Fruit fly (Drosophila melanogaster): ENCODE data around the gene CG11722.

DNA sequence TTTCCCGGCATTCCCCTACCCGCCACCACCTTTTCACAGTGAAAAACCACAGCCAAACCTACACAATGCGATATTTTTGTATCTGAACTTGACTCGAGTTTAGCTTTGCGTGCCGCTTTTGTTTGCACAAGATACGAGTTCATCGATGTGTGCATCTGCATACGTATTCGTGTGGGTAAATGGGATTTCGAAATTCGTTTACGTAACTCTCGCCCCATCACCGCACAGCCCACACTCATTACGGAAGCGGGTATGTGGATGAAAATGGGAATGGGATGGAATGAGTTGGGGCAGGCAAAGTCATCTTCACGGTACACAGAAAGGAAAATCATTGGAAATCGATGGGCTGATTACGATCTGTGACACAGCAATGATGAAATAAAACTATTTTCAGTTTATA, 40.9 kb upstream of the CG11722 start:
- TF ChIP-seq fkh (GFP tag; optimal IDR thresholded peaks at IDR 0.05) (no peak), CG10669 (GFP tag; optimal IDR thresholded peaks at IDR 0.05) (no peak)

Measured in whole organism, prepupa.